Worm (Caenorhabditis elegans): Measurements from ENCODE around the gene F19G12.4.

Gene F19G12.4

ce11 chrX:1446593-1447141 lies 29.6 kb downstream of the F19G12.4 start, which contains the start of gene zfp-3 (continued):
- peak; percentile 2 for TF ChIP-seq ces-1 (GFP tag; optimal IDR thresholded peaks at IDR 0.05)
- 0 out of 2 replicates have a peak, but pooled peaks have one; percentile 17 for TF ChIP-seq dmd-8 (GFP tag; IDR thresholded peaks at IDR 0.05)
- TF ChIP-seq attf-4 (tag; optimal IDR thresholded peaks at IDR 0.05), result no peak
- peak; percentile 65 for TF ChIP-seq zfp-2 (tag; optimal IDR thresholded peaks at IDR 0.05)
- TF ChIP-seq nhr-48 (tag; optimal IDR thresholded peaks at IDR 0.05), result peak; percentile 85
- no peak for TF ChIP-seq lim-7 (GFP tag; IDR thresholded peaks at IDR 0.05)
- TF ChIP-seq lin-15B (tag; optimal IDR thresholded peaks at IDR 0.05), result no peak
- no peak for TF ChIP-seq unc-39 (tag; optimal IDR thresholded peaks at IDR 0.05)
- no peak for TF ChIP-seq unc-130 (GFP tag; optimal IDR thresholded peaks at IDR 0.05)
- no peak for TF ChIP-seq nhr-76 (tag; optimal IDR thresholded peaks at IDR 0.05)
- TF ChIP-seq ceh-20 (GFP tag; IDR thresholded peaks at IDR 0.05), result peak; percentile 94
- no peak for TF ChIP-seq lin-29 (GFP tag; IDR thresholded peaks at IDR 0.05)
- TF ChIP-seq lsy-2 (tag; optimal IDR thresholded peaks at IDR 0.05), result peak; percentile 81 to 93
- TF ChIP-seq F10B5.3 (tag; optimal IDR thresholded peaks at IDR 0.05), result peak; percentile 71
- no peak for TF ChIP-seq ceh-62 (tag; optimal IDR thresholded peaks at IDR 0.05)
- peak; percentile 97 for TF ChIP-seq dve-1 (tag; optimal IDR thresholded peaks at IDR 0.05; ENCODE audit: insufficient read depth)
- peak; percentile 82 for TF ChIP-seq nhr-28 (tag; optimal IDR thresholded peaks at IDR 0.05)
- peak; percentile 99 for TF ChIP-seq hlh-11 (tag; optimal IDR thresholded peaks at IDR 0.05)
- TF ChIP-seq fkh-10 (GFP tag; optimal IDR thresholded peaks at IDR 0.05), result peak; percentile 95
- no peak for TF ChIP-seq pqm-1 (tag; optimal IDR thresholded peaks at IDR 0.05)
- 0 out of 2 replicates have a peak, but pooled peaks have one; percentile 60 for TF ChIP-seq daf-19 (GFP tag; conservative IDR thresholded peaks at IDR 0.05)
- no peak for TF ChIP-seq ceh-44 (GFP tag; IDR thresholded peaks at IDR 0.05)
- TF ChIP-seq daf-12 (tag; optimal IDR thresholded peaks at IDR 0.05), result no peak
- peak; percentile 87 for TF ChIP-seq duxl-1 (tag; optimal IDR thresholded peaks at IDR 0.05; ENCODE audit: poor library complexity)
- peak; percentile 88 for TF ChIP-seq nhr-77 (tag; optimal IDR thresholded peaks at IDR 0.05)
- no peak for TF ChIP-seq nhr-10 (tag; optimal IDR thresholded peaks at IDR 0.05)
- TF ChIP-seq ZK337.2 (GFP tag; IDR thresholded peaks at IDR 0.05), result 0 out of 2 replicates have a peak, but pooled peaks have one; percentile 47
- TF ChIP-seq F26F4.8 (GFP tag; conservative IDR thresholded peaks at IDR 0.05), result no peak
- peak; percentile 72 for TF ChIP-seq ceh-28 (tag; optimal IDR thresholded peaks at IDR 0.05)
- TF ChIP-seq madf-9 (GFP tag; conservative IDR thresholded peaks at IDR 0.05), result peak; percentile 81
- no peak for TF ChIP-seq madf-5 (GFP tag; IDR thresholded peaks at IDR 0.05)
- TF ChIP-seq ztf-11 (tag; optimal IDR thresholded peaks at IDR 0.05), result no peak
- peak; percentile 39 for TF ChIP-seq gei-8 (GFP tag; optimal IDR thresholded peaks at IDR 0.05)
- TF ChIP-seq spr-3 (GFP tag; optimal IDR thresholded peaks at IDR 0.05), result peak; percentile 6
- no peak for TF ChIP-seq D1046.2 (GFP tag; IDR thresholded peaks at IDR 0.05)
- TF ChIP-seq R02D3.7 (tag; optimal IDR thresholded peaks at IDR 0.05), result no peak
- TF ChIP-seq mxl-3 (GFP tag; optimal IDR thresholded peaks at IDR 0.05), result peak; percentile 90
- no peak for TF ChIP-seq mxl-2 (GFP tag; conservative IDR thresholded peaks at IDR 0.05)
- peak; percentile 49 for TF ChIP-seq ceh-32 (tag; optimal IDR thresholded peaks at IDR 0.05; ENCODE audit: poor library complexity)
- no peak for TF ChIP-seq sdz-12 (GFP tag; optimal IDR thresholded peaks at IDR 0.05)
- peak; percentile 86 for TF ChIP-seq mes-2 (tag; optimal IDR thresholded peaks at IDR 0.05; ENCODE audit: poor library complexity, severe bottlenecking)
- peak; percentile 67 for TF ChIP-seq lin-13 (GFP tag; optimal IDR thresholded peaks at IDR 0.05)
- peak; percentile 7 for TF ChIP-seq ama-1 (optimal IDR thresholded peaks at IDR 0.05)
- peak; percentile 86 for TF ChIP-seq nhr-102 (tag; optimal IDR thresholded peaks at IDR 0.05)
- peak; percentile 87 for TF ChIP-seq spr-1 (tag; optimal IDR thresholded peaks at IDR 0.05)
- no peak for TF ChIP-seq nhr-111 (GFP tag; optimal IDR thresholded peaks at IDR 0.05)
- peak; percentile 76 for TF ChIP-seq mdt-29 (GFP tag; IDR thresholded peaks at IDR 0.05)
- TF ChIP-seq daf-8 (GFP tag; IDR thresholded peaks at IDR 0.05), result no peak
- no peak for TF ChIP-seq T20F7.1 (GFP tag; optimal IDR thresholded peaks at IDR 0.05)
- TF ChIP-seq fos-1 (tag; optimal IDR thresholded peaks at IDR 0.05), result peak; percentile 25
- TF ChIP-seq egl-27 (tag; optimal IDR thresholded peaks at IDR 0.05), result no peak
